Worm (Caenorhabditis elegans): Measurements from ENCODE around the gene chil-4.

- TF ChIP-seq ama-1 (optimal IDR thresholded peaks at IDR 0.05) (no peak), B0310.2 (tag; optimal IDR thresholded peaks at IDR 0.05) (no peak), tra-4 (tag; optimal IDR thresholded peaks at IDR 0.05) (no peak), hnd-1 (tag; optimal IDR thresholded peaks at IDR 0.05) (no peak), ceh-13 (GFP tag; optimal IDR thresholded peaks at IDR 0.05) (no peak), scrt-1 (GFP tag; IDR thresholded peaks at IDR 0.05) (no peak), sea-1 (GFP tag; conservative IDR thresholded peaks at IDR 0.05) (no peak), ets-7 (tag; optimal IDR thresholded peaks at IDR 0.05) (no peak), hmbx-1 (tag; optimal IDR thresholded peaks at IDR 0.05) (no peak), pes-1 (GFP tag; IDR thresholded peaks at IDR 0.05) (no peak)
These were observed 21.7 kb downstream of the chil-4 start, which contains the start of gene ZK938.3 for ce11 chrII:9833855-9834254.
